Worm (Caenorhabditis elegans) whole organism, early embryonic: ENCODE results near the gene mau-8.

Source experiments
- B0310.2 ChIP-seq: sonication (generic microtip); optimal IDR thresholded peaks from 2 replicates; lab custom pipeline; 2016; ENCODE audit warnings: mild to moderate bottlenecking, missing genetic modification characterization, missing compliant biosample characterization
- F13C5.2 ChIP-seq: sonication (generic microtip); optimal IDR thresholded peaks from 2 replicates; lab custom pipeline; 2017; ENCODE audit warnings: mild to moderate bottlenecking, missing genetic modification characterization, inconsistent platforms, missing compliant biosample characterization
- ama-1 ChIP-seq: fragments of 150-350 bp; optimal IDR thresholded peaks from 2 replicates; lab custom pipeline; 2014
- ceh-13 ChIP-seq: fragments of 200-800 bp; sonication (Bioruptor generic); optimal IDR thresholded peaks from 2 replicates; lab custom pipeline; 2018; ENCODE audit warnings: mild to moderate bottlenecking, missing genetic modification characterization, missing compliant biosample characterization
- ceh-36 ChIP-seq: sonication (generic microtip); optimal IDR thresholded peaks from 2 replicates; lab custom pipeline; 2016; ENCODE audit warnings: missing genetic modification characterization, inconsistent platforms, missing compliant biosample characterization
- ets-7 ChIP-seq: sonication (generic microtip); optimal IDR thresholded peaks from 2 replicates; lab custom pipeline; 2016; ENCODE audit warnings: missing genotype, missing genetic modification characterization, missing compliant biosample characterization
- flt-1 ChIP-seq: fragments of 200-800 bp; sonication (Bioruptor generic); IDR thresholded peaks from 2 replicates; pipeline ENCODE4 v1.3.6; 2022; ENCODE audit warnings: missing genetic modification characterization, missing compliant biosample characterization
- hmbx-1 ChIP-seq: sonication (generic microtip); optimal IDR thresholded peaks from 2 replicates; lab custom pipeline; 2016; ENCODE audit warnings: mild to moderate bottlenecking, missing genetic modification characterization, missing compliant biosample characterization
- pes-1 ChIP-seq: fragments of 200-800 bp; sonication (Bioruptor generic); IDR thresholded peaks from 2 replicates; pipeline ENCODE4 v1.3.6; 2022; ENCODE audit warnings: missing genetic modification reagents, missing genetic modification characterization, missing compliant biosample characterization
- scrt-1 ChIP-seq: fragments of 200-800 bp; sonication (Bioruptor generic); IDR thresholded peaks from 2 replicates; pipeline ENCODE4 v1.3.6; 2022; ENCODE audit warnings: missing genetic modification characterization, missing compliant biosample characterization
- sea-1 ChIP-seq: fragments of 200-800 bp; sonication (Bioruptor generic); conservative IDR thresholded peaks from 2 replicates; pipeline ENCODE4 v1.3.6; 2022; ENCODE audit warnings: missing genetic modification characterization, missing compliant biosample characterization
- tbx-37 ChIP-seq: fragments of 200-800 bp; sonication (Bioruptor generic); conservative IDR thresholded peaks from 2 replicates; pipeline ENCODE4 v1.3.6; 2022; ENCODE audit warnings: missing genetic modification reagents, missing genetic modification characterization, missing compliant biosample characterization
- tra-4 ChIP-seq: sonication (generic microtip); optimal IDR thresholded peaks from 2 replicates; lab custom pipeline; 2017; ENCODE audit warnings: missing genetic modification characterization, missing compliant biosample characterization

DNA sequence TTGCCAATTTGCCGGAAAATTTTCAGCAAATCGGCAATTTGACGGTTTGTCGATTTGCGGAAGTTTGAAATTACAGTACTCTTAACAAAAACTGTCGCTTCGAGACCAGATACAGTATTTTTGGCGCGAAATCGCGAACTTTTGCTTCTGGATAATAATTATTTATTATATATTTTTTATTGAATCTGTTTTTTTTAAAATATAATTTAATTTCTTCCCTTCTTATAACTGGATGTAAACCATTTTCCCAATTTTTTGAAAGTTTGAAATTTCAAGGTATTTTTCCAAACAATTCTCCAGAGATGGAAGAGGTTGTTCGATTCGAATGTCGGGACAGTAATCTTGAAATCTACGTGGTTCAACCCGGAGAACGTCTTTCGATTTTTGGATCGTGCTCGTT lies 44.4 kb downstream of the mau-8 start, which contains the start of gene nol-9:
- TF ChIP-seq tra-4 (tag; lab: Kevin White, UChicago): no peak
- TF ChIP-seq flt-1 (GFP tag; lab: Robert Waterston, UW): no peak
- TF ChIP-seq scrt-1 (GFP tag; lab: Robert Waterston, UW): no peak
- TF ChIP-seq ama-1: no peak
- no peak for TF ChIP-seq B0310.2 (tag; lab: Kevin White, UChicago)
- no peak for TF ChIP-seq ceh-13 (GFP tag; lab: Kevin White, UChicago)
- TF ChIP-seq hmbx-1 (tag; lab: Kevin White, UChicago): no peak
- no peak for TF ChIP-seq tbx-37 (GFP tag; lab: Robert Waterston, UW)
- no peak for TF ChIP-seq pes-1 (GFP tag; lab: Robert Waterston, UW)
- no peak for TF ChIP-seq F13C5.2 (tag; lab: Kevin White, UChicago)
- no peak for TF ChIP-seq ets-7 (tag; lab: Kevin White, UChicago)
- no peak for TF ChIP-seq sea-1
- TF ChIP-seq ceh-36 (tag; lab: Kevin White, UChicago): no peak
